Fruit fly (Drosophila melanogaster) Kc167 (cell line): ENCODE measurements around the gene CG31807.

Source experiments
- Myc ChIP-seq: fragments of >200 bp; optimal IDR thresholded peaks from 2 replicates; lab custom pipeline; 2017; ENCODE audit warnings: missing external identifiers
- Sin3A ChIP-seq: fragments of >200 bp; optimal IDR thresholded peaks from 2 replicates; lab custom pipeline; 2018; ENCODE audit warnings: missing external identifiers
- h ChIP-seq: fragments of >200 bp; optimal IDR thresholded peaks from 3 replicates; lab custom pipeline; 2018; ENCODE audit warnings: missing external identifiers
- insv ChIP-seq: fragments of >200 bp; optimal IDR thresholded peaks from 3 replicates; lab custom pipeline; 2018; ENCODE audit warnings: missing external identifiers
- psq ChIP-seq: fragments of >200 bp; optimal IDR thresholded peaks from 2 replicates; lab custom pipeline; 2017; ENCODE audit warnings: missing external identifiers
- ttk ChIP-seq: sonication (Bioruptor generic); optimal IDR thresholded peaks from 2 replicates; lab custom pipeline; 2017; ENCODE audit warnings: missing external identifiers

The CG31807 gene

DNA sequence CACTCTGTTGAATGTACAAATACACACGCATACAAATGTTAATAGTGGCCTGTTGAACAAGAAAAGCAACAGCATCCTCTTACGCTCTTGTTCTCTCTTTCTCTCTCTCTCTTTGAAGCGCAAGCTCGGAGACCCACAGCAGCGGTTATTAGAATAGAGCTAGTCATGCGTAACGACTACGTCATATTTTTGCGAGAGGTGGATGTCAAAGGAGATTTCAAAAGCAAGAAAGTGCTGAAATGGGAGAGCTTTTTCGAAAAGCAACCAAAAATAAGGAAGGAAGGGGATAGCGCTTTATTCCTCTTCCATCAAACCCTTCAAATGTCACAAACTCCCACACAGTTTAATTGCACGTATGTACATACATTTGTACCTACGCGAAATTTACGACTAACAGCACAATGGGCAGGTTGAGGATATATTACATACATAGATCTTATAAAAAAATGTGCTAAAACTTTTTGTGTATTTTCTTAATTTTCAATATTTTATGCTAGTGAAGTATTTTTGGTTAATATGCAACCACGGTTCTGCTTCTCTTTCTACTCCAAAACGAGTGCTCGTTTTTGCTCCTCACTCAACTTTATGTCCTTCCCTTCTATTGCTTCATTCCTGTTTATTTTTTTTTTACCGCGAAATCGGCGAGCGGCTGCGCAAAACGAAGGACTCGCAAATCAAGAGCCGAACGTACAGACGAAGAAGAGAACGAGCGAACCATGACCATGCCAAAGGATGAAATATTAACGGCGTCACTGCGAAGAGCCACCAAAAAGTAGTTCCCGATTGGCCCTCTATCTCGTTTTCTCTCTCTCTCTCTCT lies 6.2 kb upstream of the CG31807 start:
- TF ChIP-seq insv (lab: Kevin White, UChicago): no peak
- no peak for TF ChIP-seq Sin3A (lab: Kevin White, UChicago)
- TF ChIP-seq Myc (lab: Kevin White, UChicago): no peak
- TF ChIP-seq h: no peak
- no peak for TF ChIP-seq psq (lab: Kevin White, UChicago)
- no peak for TF ChIP-seq ttk (lab: Kevin White, UChicago)

DNA sequence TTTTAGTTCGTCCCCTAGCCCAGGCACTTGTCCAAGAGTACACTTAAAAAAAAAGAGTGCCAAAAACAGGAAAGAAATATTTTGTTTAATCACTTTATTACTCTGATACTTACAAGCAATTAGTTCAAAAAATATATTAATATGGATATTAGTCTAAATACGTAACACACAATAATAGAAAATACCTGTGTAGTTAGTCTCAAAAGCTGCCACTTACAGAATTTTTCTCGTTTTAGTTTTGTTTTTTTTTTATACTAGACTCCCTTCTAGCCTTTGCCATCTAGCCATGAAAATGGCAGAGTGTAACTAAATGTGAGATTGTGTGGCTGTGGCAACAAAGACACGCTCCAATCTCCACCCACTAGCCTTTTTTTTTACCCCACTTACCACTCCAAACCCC lies 4.1 kb upstream of the CG31807 start:
- TF ChIP-seq Sin3A (lab: Kevin White, UChicago): no peak
- TF ChIP-seq insv (lab: Kevin White, UChicago): no peak
- no peak for TF ChIP-seq ttk (lab: Kevin White, UChicago)
- no peak for TF ChIP-seq h
- TF ChIP-seq Myc (lab: Kevin White, UChicago): no peak
- no peak for TF ChIP-seq psq (lab: Kevin White, UChicago)

DNA sequence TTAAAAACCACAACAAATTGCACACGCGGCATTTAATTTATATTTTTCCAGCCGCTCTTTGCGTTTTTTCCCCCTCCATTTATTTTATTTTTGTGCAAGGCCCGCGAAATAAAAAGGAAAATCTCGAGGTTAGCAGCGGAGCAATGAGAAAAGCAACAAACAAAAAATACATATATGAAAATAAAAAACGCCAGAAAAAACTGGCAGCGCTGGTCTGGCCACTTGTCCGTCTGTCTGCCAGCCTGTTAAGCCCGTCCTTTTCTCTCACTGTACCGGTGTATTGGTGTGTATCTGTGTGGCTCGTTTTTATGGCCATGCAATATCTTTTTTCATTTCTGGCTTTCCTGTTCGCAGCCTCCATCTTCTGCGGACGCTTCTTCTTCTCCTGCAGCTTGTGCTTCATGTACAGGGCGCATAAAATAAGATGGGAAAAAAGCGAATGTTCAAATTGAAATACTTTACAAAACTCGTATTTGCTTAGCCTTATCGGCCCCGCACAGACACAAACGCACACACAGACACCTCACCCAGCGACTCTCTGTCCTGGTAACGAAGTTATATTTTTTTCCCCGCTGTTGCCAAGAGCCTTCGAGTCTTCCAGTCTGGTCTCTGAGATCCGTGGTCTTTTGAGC lies 2.7 kb upstream of the CG31807 start:
- TF ChIP-seq Myc (lab: Kevin White, UChicago): no peak
- no peak for TF ChIP-seq Sin3A (lab: Kevin White, UChicago)
- no peak for TF ChIP-seq h
- TF ChIP-seq psq (lab: Kevin White, UChicago): no peak
- no peak for TF ChIP-seq ttk (lab: Kevin White, UChicago)
- TF ChIP-seq insv (lab: Kevin White, UChicago): no peak

DNA sequence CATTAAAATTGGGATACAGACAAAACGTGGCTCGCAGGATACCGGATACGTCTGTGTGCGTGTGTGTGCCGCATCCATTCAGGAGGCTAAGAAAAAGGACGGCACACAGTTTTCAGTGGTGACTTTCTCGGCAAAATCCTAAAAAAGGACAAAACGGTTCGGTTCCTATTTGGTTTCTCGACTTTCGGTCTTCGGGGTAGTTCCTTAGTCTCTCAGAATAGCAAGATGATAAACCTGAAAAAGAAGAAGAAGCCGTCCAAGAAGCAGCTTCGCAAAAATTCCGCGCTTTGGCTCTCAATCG lies 1.8 kb upstream of the CG31807 start:
- TF ChIP-seq Sin3A (lab: Kevin White, UChicago) (no peak), Myc (lab: Kevin White, UChicago) (no peak), psq (lab: Kevin White, UChicago) (no peak), ttk (lab: Kevin White, UChicago) (no peak), h (no peak), insv (lab: Kevin White, UChicago) (no peak)

DNA sequence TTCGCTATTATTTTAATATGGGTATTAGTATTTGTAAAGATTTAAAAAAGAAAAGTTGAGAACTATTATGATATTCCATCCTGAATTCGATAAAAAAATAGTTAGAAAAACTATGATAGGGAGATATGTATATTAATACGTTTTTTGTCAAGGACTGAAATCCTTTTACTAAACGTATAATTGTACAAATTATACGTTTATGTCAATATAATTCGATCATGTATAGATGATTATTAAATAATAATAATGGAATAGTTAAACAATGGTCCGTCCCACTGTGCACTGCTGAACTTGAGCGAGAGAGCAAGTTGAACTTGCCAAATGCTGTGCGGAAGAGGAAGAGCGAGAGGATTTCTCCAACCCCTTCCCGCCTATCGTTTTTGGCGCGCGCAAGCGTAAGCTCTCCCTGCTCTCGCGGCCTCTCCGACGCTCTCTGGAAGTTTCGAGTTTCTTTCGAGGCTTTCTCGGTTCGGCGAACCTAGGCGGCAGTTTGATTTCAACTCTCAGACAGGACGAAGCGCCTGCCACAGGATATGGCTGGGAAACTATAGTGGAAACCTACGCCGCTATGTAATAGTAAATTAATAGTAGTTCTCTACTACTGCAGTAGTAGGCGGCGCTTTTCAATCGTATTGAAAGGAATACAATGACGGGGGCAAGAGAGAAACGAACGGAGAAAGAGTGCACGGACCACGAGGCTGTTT lies 1.3 kb upstream of the CG31807 start:
- no peak for TF ChIP-seq Sin3A (lab: Kevin White, UChicago)
- no peak for TF ChIP-seq ttk (lab: Kevin White, UChicago)
- no peak for TF ChIP-seq Myc (lab: Kevin White, UChicago)
- no peak for TF ChIP-seq insv (lab: Kevin White, UChicago)
- TF ChIP-seq psq (lab: Kevin White, UChicago): no peak
- TF ChIP-seq h: no peak

DNA sequence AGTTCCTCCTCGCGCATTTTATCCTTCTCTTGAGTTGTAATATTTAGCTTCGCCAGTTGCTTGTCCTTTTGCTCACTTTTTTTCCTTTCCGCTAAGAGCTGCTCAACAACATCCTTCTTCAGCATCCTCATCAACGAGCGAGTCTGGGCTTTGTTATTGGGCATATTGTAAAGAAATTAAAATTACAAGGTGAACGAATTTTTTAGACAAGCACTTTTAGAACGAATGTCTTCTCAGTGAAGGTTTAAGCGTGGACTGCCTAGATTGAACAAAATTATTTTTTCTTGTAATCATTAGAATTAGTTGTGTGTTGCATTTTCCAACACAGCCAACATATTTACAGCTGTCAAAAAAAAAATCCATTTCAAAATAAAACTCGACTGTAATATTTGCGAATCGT lies 1.6 kb downstream of the CG31807 start, which contains the start of gene CG33552:
TSS of gene CG33552 (plus strand) at position 301 of the 400 bp plus-strand sequence.
- no peak for TF ChIP-seq Myc (lab: Kevin White, UChicago)
- no peak for TF ChIP-seq h
- no peak for TF ChIP-seq Sin3A (lab: Kevin White, UChicago)
- TF ChIP-seq insv (lab: Kevin White, UChicago): no peak
- TF ChIP-seq ttk (lab: Kevin White, UChicago): no peak
- no peak for TF ChIP-seq psq (lab: Kevin White, UChicago)

DNA sequence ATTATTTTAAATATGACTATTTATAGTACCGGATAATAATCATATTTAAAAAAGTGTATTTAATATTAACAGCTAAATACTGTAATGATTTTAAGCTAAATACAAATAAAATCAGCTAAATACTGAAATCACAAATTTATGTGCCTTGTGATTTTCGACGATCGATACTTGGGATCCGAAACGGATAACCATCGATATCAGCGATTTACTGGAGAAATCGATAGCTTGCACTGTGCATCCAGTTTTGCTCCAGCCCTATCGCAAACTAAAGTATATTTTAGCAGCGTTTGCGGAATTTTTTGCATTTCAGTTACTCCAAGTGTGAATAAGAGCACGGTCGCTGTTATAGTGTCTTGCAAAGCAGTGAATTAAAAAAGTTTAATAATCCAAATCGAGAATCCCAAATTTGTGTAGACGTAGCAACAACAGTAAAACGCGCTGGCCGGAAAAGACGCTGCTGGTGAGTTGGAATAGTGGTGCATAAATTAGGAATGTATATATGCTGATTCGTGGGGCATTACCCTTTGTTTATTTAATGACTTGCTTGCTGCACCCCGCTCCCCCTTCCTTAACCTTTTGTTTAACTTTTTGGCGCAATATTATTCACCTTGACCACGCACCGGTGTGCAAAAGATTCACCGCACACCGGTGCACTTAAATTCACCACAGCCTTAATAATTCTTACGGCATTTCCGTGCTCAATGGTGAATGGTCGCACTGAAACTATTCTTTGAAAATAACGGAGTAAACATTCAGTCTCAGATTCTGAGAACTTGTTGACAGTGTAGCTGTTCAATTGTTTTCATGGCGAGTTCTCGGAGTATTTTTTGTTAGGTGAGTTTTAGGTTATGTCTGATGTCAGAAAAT lies 3.8 kb downstream of the CG31807 start, which contains the start of the genes grp and squ:
TSS of gene grp (plus strand) at position 238 of the 867 bp plus-strand sequence.
TSS of gene squ (plus strand) at position 238 of the 867 bp plus-strand sequence.
- TF ChIP-seq insv (lab: Kevin White, UChicago): no peak

DNA sequence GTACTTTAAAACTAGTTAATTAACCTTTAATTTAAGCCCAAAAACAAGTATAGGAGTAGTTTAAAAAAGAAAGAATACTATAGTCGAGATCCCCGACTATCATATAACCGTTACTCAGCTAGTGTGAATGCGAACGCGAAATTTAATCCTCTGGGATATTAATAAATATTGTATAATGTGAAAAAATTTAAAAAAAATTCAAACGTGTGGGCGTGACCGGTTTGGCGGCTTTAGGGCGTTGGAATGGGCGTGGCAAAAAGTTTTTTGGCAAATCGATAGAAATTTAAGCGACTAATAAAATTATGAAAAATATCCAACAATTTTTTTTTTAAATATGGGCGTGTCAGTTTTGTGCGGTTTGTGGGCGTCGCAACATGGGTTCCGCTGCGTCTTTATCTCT lies 4.7 kb downstream of the CG31807 start:
- no peak for TF ChIP-seq h
- no peak for TF ChIP-seq Myc (lab: Kevin White, UChicago)
- TF ChIP-seq psq (lab: Kevin White, UChicago): no peak
- TF ChIP-seq ttk (lab: Kevin White, UChicago): no peak
- no peak for TF ChIP-seq Sin3A (lab: Kevin White, UChicago)
- no peak for TF ChIP-seq insv (lab: Kevin White, UChicago)

DNA sequence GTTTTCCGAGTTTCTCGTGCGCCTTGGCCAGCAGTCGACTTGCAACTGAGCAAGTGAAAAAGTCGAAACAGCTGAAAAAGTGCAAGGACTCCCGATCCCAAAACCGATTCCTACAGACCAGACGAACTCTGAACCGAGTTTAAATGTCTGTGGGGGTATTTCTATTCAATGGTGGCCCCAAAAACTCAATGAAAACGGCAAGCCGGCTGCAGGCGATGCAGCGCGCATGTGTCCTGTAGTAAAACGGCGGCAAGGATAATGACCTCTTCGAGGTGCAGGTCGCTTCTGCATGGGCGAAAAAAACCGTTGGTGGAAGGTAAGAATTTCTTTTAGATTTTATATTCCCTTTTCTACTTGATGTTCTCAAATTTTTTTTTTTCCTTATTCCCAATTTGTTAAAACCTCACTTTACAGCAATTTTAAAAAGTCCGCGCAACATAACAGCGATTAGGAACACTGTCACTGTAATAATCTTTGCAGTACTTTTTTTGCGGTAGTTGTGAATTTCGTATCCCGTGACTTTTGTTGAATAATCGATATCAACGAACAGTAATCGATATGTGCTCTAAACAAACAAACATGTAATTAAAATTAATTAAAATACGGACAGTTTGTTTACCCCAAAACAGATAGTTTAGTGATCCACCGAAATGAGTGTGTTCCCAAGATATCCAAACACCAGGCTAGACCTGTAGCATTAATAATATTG lies 7.0 kb downstream of the CG31807 start, which contains the start of the genes Trpgamma and her:
TSS of gene Trpgamma (minus strand) at position 51 of the 709 bp plus-strand sequence.
TSS of gene her (plus strand) at position 535 of the 709 bp plus-strand sequence.
- TF ChIP-seq Myc (lab: Kevin White, UChicago): no peak
- no peak for TF ChIP-seq ttk (lab: Kevin White, UChicago)
- TF ChIP-seq h: no peak
- TF ChIP-seq psq (lab: Kevin White, UChicago): no peak
- TF ChIP-seq insv (lab: Kevin White, UChicago): no peak
- no peak for TF ChIP-seq Sin3A (lab: Kevin White, UChicago)

DNA sequence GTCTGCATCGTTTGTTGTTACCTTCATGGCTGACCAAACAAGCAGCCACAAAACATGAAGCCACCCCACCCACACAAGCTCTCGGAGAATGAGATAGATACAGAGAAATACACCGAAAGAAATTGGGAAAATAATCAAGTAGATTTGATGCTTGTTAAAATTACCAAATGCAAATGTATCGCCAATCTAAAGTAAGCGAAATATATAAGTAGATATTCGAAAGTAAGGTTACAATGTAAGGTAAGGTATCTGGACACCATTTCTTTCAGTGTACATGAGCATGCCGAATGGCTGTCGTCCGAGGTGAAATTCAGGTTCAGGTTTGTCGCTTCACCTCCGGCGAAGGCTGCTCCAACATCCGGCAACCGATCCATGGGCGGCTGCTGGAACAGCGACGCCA lies 11.5 kb downstream of the CG31807 start:
- TF ChIP-seq Sin3A (lab: Kevin White, UChicago): no peak
- no peak for TF ChIP-seq Myc (lab: Kevin White, UChicago)
- TF ChIP-seq insv (lab: Kevin White, UChicago): no peak
- TF ChIP-seq ttk (lab: Kevin White, UChicago): no peak
- no peak for TF ChIP-seq h
